Worm (Caenorhabditis elegans) whole organism, L1 larva: Measurements from ENCODE around the gene slmp-1.

Experiments used
- dpl-1 ChIP-seq, 3 experiments: fragments of 150-350 bp in 2 of 3; sonication (generic microtip) in 1 of 3; optimal IDR thresholded peaks; 2 replicates each; lab custom pipeline; 2014 to 2017; ENCODE audit warnings: missing biosample characterization in 3 of 3, missing genetic modification characterization in 3 of 3, missing genetic modification reagents in 3 of 3
- fkh-4 ChIP-seq: sonication (generic microtip); optimal IDR thresholded peaks from 2 replicates; lab custom pipeline; 2016; ENCODE audit warnings: missing compliant biosample characterization, missing genetic modification characterization, borderline replicate concordance
- fos-1 ChIP-seq: fragments of 150-350 bp; optimal IDR thresholded peaks from 2 replicates; lab custom pipeline; 2014; ENCODE audit warnings: missing biosample characterization, missing genetic modification characterization
- mdl-1 ChIP-seq, 2 experiments: fragments of 150-350 bp; optimal IDR thresholded peaks; 2 replicates each; lab custom pipeline; 2014 to 2017; ENCODE audit warnings: missing biosample characterization in 2 of 2, missing genetic modification characterization in 2 of 2, inconsistent platforms in 1 of 2
- nhr-237 ChIP-seq: fragments of 150-350 bp; optimal IDR thresholded peaks from 2 replicates; lab custom pipeline; 2014; ENCODE audit warnings: missing biosample characterization, missing genetic modification characterization
- nhr-76 ChIP-seq: sonication (generic microtip); optimal IDR thresholded peaks from 2 replicates; lab custom pipeline; 2017; ENCODE audit warnings: missing biosample characterization, missing genetic modification characterization
- pqm-1 ChIP-seq: sonication (generic microtip); optimal IDR thresholded peaks from 3 replicates; lab custom pipeline; 2017; ENCODE audit warnings: missing biosample characterization, missing genetic modification characterization

ce11 chrIV:3231644-3232043, 18.1 kb downstream of the slmp-1 start:
- TF ChIP-seq fkh-4 (tag; lab: Kevin White, UChicago) (no peak), pqm-1 (tag; lab: Kevin White, UChicago) (no peak), nhr-237 (tag; lab: Kevin White, UChicago) (no peak), mdl-1 (tag; optimal IDR thresholded peaks at IDR 0.05; lab: Kevin White, UChicago) (no peak), dpl-1 (GFP tag; optimal IDR thresholded peaks at IDR 0.05; lab: Kevin White, UChicago) (no peak), nhr-76 (tag; lab: Kevin White, UChicago) (no peak), fos-1 (tag; lab: Kevin White, UChicago) (no peak)
